Fruit fly (Drosophila melanogaster) whole organism, embryonic: ENCODE data around the gene Usp8.

ENCODE experiments used
- Atf-2 ChIP-seq: fragments of 200-800 bp; sonication (Bioruptor generic); optimal IDR thresholded peaks from 2 replicates; lab custom pipeline; 2016; ENCODE audit warnings: missing biosample characterization, missing genetic modification characterization
- Atf3 ChIP-seq: fragments of 200-800 bp; sonication (Bioruptor generic); optimal IDR thresholded peaks from 3 replicates; lab custom pipeline; 2016; ENCODE audit warnings: missing biosample characterization, missing genetic modification characterization
- CG10321 ChIP-seq: fragments of 200-800 bp; sonication (Bioruptor generic); IDR thresholded peaks from 2 replicates; pipeline ENCODE4 v1.3.6; 2022; ENCODE audit warnings: missing biosample characterization, missing genetic modification characterization
- CG10565 ChIP-seq: fragments of 200-800 bp; sonication (Bioruptor generic); optimal IDR thresholded peaks from 3 replicates; lab custom pipeline; 2016; ENCODE audit warnings: missing biosample characterization, mild to moderate bottlenecking, missing genetic modification characterization
- CG12071 ChIP-seq: fragments of 200-800 bp; sonication (Bioruptor generic); optimal IDR thresholded peaks from 3 replicates; lab custom pipeline; 2018; ENCODE audit warnings: missing biosample characterization, mild to moderate bottlenecking, missing genetic modification characterization
- CG13123 ChIP-seq: fragments of 200-800 bp; sonication (Bioruptor generic); optimal IDR thresholded peaks from 2 replicates; lab custom pipeline; 2016; ENCODE audit warnings: missing biosample characterization, missing genetic modification characterization
- CG14014 ChIP-seq: fragments of 200-800 bp; sonication (Bioruptor generic); IDR thresholded peaks from 2 replicates; pipeline ENCODE4 v1.3.6; 2022; ENCODE audit warnings: missing biosample characterization, missing genetic modification characterization
- CG17802 ChIP-seq: fragments of 200-800 bp; sonication (Bioruptor generic); optimal IDR thresholded peaks from 2 replicates; lab custom pipeline; 2018; ENCODE audit warnings: missing biosample characterization, mild to moderate bottlenecking, missing genetic modification characterization, moderate library complexity
- CG30020 ChIP-seq: fragments of 200-800 bp; optimal IDR thresholded peaks from 2 replicates; lab custom pipeline; 2019; ENCODE audit warnings: missing biosample characterization, mild to moderate bottlenecking, missing genetic modification characterization, moderate library complexity
- CG32767 ChIP-seq: fragments of 200-800 bp; sonication (Bioruptor generic); IDR thresholded peaks from 2 replicates; pipeline ENCODE4 v1.3.6; 2022; ENCODE audit warnings: missing biosample characterization, missing genetic modification characterization
- CG3281 ChIP-seq: fragments of 200-800 bp; sonication (Bioruptor generic); optimal IDR thresholded peaks from 3 replicates; lab custom pipeline; 2017; ENCODE audit warnings: missing biosample characterization, mild to moderate bottlenecking, missing genetic modification characterization
- CG33557 ChIP-seq: fragments of 200-800 bp; sonication (Bioruptor generic); optimal IDR thresholded peaks from 2 replicates; lab custom pipeline; 2019; ENCODE audit warnings: missing biosample characterization, mild to moderate bottlenecking, missing genetic modification characterization, moderate library complexity
- CG4854 ChIP-seq: fragments of 200-800 bp; sonication (Bioruptor generic); optimal IDR thresholded peaks from 2 replicates; lab custom pipeline; 2016; ENCODE audit warnings: missing biosample characterization, missing genetic modification characterization, inconsistent platforms
- CG6175 ChIP-seq: fragments of 200-800 bp; sonication (Bioruptor generic); IDR thresholded peaks from 3 replicates; pipeline ENCODE4 v1.3.6; 2022; ENCODE audit warnings: missing biosample characterization, missing genetic modification characterization
- CG6654 ChIP-seq: fragments of 200-800 bp; sonication (Bioruptor generic); optimal IDR thresholded peaks from 2 replicates; lab custom pipeline; 2017; ENCODE audit warnings: missing biosample characterization, mild to moderate bottlenecking, missing genetic modification characterization
- CG7372 ChIP-seq: fragments of 200-800 bp; sonication (Bioruptor generic); IDR thresholded peaks from 2 replicates; pipeline ENCODE4 v1.3.6; 2022; ENCODE audit warnings: missing biosample characterization, missing genetic modification characterization
- CG7556 ChIP-seq: fragments of 200-800 bp; sonication (Bioruptor generic); optimal IDR thresholded peaks from 2 replicates; lab custom pipeline; 2017; ENCODE audit warnings: missing biosample characterization, mild to moderate bottlenecking, missing genetic modification characterization
- CG8944 ChIP-seq: fragments of 200-800 bp; sonication (Bioruptor generic); optimal IDR thresholded peaks from 3 replicates; lab custom pipeline; 2016; ENCODE audit warnings: missing biosample characterization, missing genetic modification characterization
- Camta ChIP-seq: fragments of 200-800 bp; sonication (Bioruptor generic); optimal IDR thresholded peaks from 2 replicates; lab custom pipeline; 2016; ENCODE audit warnings: missing biosample characterization, missing genetic modification characterization
- Deaf1 ChIP-seq: fragments of 200-800 bp; optimal IDR thresholded peaks from 3 replicates; lab custom pipeline; 2019; ENCODE audit warnings: missing biosample characterization, mild to moderate bottlenecking, missing genetic modification characterization, moderate library complexity
- Dref ChIP-seq: fragments of 200-800 bp; sonication (Bioruptor generic); IDR thresholded peaks from 2 replicates; pipeline ENCODE4 v1.3.6; 2022; ENCODE audit warnings: missing biosample characterization, missing genetic modification characterization
- ERR ChIP-seq: fragments of 200-800 bp; sonication (Bioruptor generic); optimal IDR thresholded peaks from 2 replicates; lab custom pipeline; 2016; ENCODE audit warnings: missing biosample characterization, missing genetic modification characterization
- Fer3 ChIP-seq: fragments of 200-800 bp; sonication (Bioruptor generic); optimal IDR thresholded peaks from 2 replicates; lab custom pipeline; 2018; ENCODE audit warnings: missing biosample characterization, mild to moderate bottlenecking, missing genetic modification characterization, moderate library complexity
- H15 ChIP-seq: fragments of 200-800 bp; sonication (Bioruptor generic); IDR thresholded peaks from 3 replicates; pipeline ENCODE4 v1.3.6; 2022; ENCODE audit warnings: missing biosample characterization, missing genetic modification characterization
- Hmx ChIP-seq: fragments of 200-800 bp; sonication (Bioruptor generic); optimal IDR thresholded peaks from 2 replicates; lab custom pipeline; 2016; ENCODE audit warnings: missing biosample characterization, missing genetic modification characterization
- Kr ChIP-seq: fragments of 200-800 bp; sonication (Bioruptor generic); optimal IDR thresholded peaks from 2 replicates; lab custom pipeline; 2017; ENCODE audit warnings: missing biosample characterization, mild to moderate bottlenecking, missing genetic modification characterization
- Lhr ChIP-seq: fragments of 200-800 bp; sonication (Bioruptor generic); optimal IDR thresholded peaks from 3 replicates; lab custom pipeline; 2017; ENCODE audit warnings: mild to moderate bottlenecking, missing biosample characterization, missing genetic modification reagents, missing genetic modification characterization
- Neu2 ChIP-seq: fragments of 200-800 bp; sonication (Bioruptor generic); optimal IDR thresholded peaks from 3 replicates; lab custom pipeline; 2016; ENCODE audit warnings: missing biosample characterization, missing genetic modification characterization, borderline replicate concordance
- Spps ChIP-seq: fragments of 200-800 bp; sonication (Bioruptor generic); optimal IDR thresholded peaks from 2 replicates; lab custom pipeline; 2018; ENCODE audit warnings: missing biosample characterization, mild to moderate bottlenecking, missing genetic modification characterization
- al ChIP-seq: fragments of 200-800 bp; sonication (Bioruptor generic); IDR thresholded peaks from 2 replicates; pipeline ENCODE4 v1.3.6; 2022; ENCODE audit warnings: missing biosample characterization, missing genetic modification characterization
- amos ChIP-seq: fragments of 200-800 bp; sonication (Bioruptor generic); IDR thresholded peaks from 2 replicates; pipeline ENCODE4 v1.3.6; 2022; ENCODE audit warnings: missing biosample characterization, missing genetic modification characterization; ENCODE audit not compliant: partially characterized antibody
- ase ChIP-seq: fragments of 200-800 bp; sonication (Bioruptor generic); IDR thresholded peaks from 3 replicates; pipeline ENCODE4 v1.3.6; 2022; ENCODE audit warnings: missing biosample characterization, missing genetic modification characterization
- bigmax ChIP-seq: fragments of 200-800 bp; sonication (Bioruptor generic); optimal IDR thresholded peaks from 2 replicates; lab custom pipeline; 2018; ENCODE audit warnings: missing biosample characterization, mild to moderate bottlenecking, missing genetic modification characterization
- cad ChIP-seq: fragments of >200 bp; optimal IDR thresholded peaks from 2 replicates; lab custom pipeline; 2017; ENCODE audit warnings: missing biosample characterization, missing genetic modification characterization
- dimm ChIP-seq: fragments of 200-800 bp; sonication (Bioruptor generic); IDR thresholded peaks from 2 replicates; pipeline ENCODE4 v1.3.6; 2022; ENCODE audit warnings: missing biosample characterization, missing genetic modification characterization
- gcm2 ChIP-seq: fragments of 200-800 bp; sonication (Bioruptor generic); optimal IDR thresholded peaks from 2 replicates; lab custom pipeline; 2016; ENCODE audit warnings: missing biosample characterization, missing genetic modification characterization
- ind ChIP-seq: fragments of 200-800 bp; sonication (Bioruptor generic); optimal IDR thresholded peaks from 3 replicates; lab custom pipeline; 2016; ENCODE audit warnings: missing biosample characterization, missing genetic modification characterization
- odd ChIP-seq: fragments of 200-800 bp; sonication (Bioruptor generic); optimal IDR thresholded peaks from 2 replicates; lab custom pipeline; 2017; ENCODE audit warnings: missing biosample characterization, mild to moderate bottlenecking, missing genetic modification characterization
- org-1 ChIP-seq: fragments of 200-800 bp; sonication (Bioruptor generic); optimal IDR thresholded peaks from 2 replicates; lab custom pipeline; 2017; ENCODE audit warnings: missing biosample characterization, missing genetic modification characterization
- pho ChIP-seq: fragments of 200-800 bp; sonication (Bioruptor generic); optimal IDR thresholded peaks from 2 replicates; lab custom pipeline; 2016; ENCODE audit warnings: missing biosample characterization, missing genetic modification characterization
- sc ChIP-seq, 3 experiments: fragments of >200 bp in 2 of 3; fragments of 200-800 bp in 1 of 3; sonication (Bioruptor generic) in 1 of 3; optimal IDR thresholded peaks; 2 replicates in 2 of 3; 3 replicates in 1 of 3; lab custom pipeline; 2017; ENCODE audit warnings: mild to moderate bottlenecking in 1 of 3, missing biosample characterization in 1 of 3, missing genetic modification characterization in 1 of 3, missing genetic modification reagents in 1 of 3
- sima ChIP-seq: fragments of 200-800 bp; sonication (Bioruptor generic); optimal IDR thresholded peaks from 2 replicates; lab custom pipeline; 2016; ENCODE audit warnings: missing biosample characterization, missing genetic modification characterization
- sisA ChIP-seq: fragments of 200-800 bp; sonication (Bioruptor generic); IDR thresholded peaks from 2 replicates; pipeline ENCODE4 v1.3.6; 2022; ENCODE audit warnings: missing biosample characterization, missing genetic modification characterization
- sqz ChIP-seq: fragments of 200-800 bp; sonication (Bioruptor generic); optimal IDR thresholded peaks from 3 replicates; lab custom pipeline; 2018; ENCODE audit warnings: missing biosample characterization, mild to moderate bottlenecking, missing genetic modification characterization
- sr ChIP-seq: fragments of 200-800 bp; sonication (Bioruptor generic); IDR thresholded peaks from 3 replicates; pipeline ENCODE4 v1.3.6; 2022; ENCODE audit warnings: missing biosample characterization, missing genetic modification characterization
- tin ChIP-seq: fragments of 200-800 bp; sonication (Bioruptor generic); optimal IDR thresholded peaks from 3 replicates; lab custom pipeline; 2016; ENCODE audit warnings: missing biosample characterization, missing genetic modification characterization
- tll ChIP-seq, 2 experiments: fragments of 200-800 bp in 1 of 2; fragments of >200 bp in 1 of 2; sonication (Bioruptor generic) in 1 of 2; optimal IDR thresholded peaks; 2 replicates each; lab custom pipeline; 2017 to 2019; ENCODE audit warnings: missing biosample characterization in 2 of 2, missing genetic modification characterization in 2 of 2, mild to moderate bottlenecking in 1 of 2, moderate library complexity in 1 of 2
- toy ChIP-seq: fragments of 200-800 bp; sonication (Bioruptor generic); IDR thresholded peaks from 2 replicates; pipeline ENCODE4 v1.3.6; 2022; ENCODE audit warnings: missing biosample characterization, missing genetic modification characterization
- twi ChIP-seq: fragments of 200-800 bp; optimal IDR thresholded peaks from 2 replicates; lab custom pipeline; 2019; ENCODE audit warnings: missing biosample characterization, mild to moderate bottlenecking, missing genetic modification characterization, moderate library complexity
- zf30C ChIP-seq: fragments of 200-800 bp; sonication (Bioruptor generic); optimal IDR thresholded peaks from 3 replicates; lab custom pipeline; 2018; ENCODE audit warnings: missing biosample characterization, mild to moderate bottlenecking, missing genetic modification characterization

Gene Usp8

DNA sequence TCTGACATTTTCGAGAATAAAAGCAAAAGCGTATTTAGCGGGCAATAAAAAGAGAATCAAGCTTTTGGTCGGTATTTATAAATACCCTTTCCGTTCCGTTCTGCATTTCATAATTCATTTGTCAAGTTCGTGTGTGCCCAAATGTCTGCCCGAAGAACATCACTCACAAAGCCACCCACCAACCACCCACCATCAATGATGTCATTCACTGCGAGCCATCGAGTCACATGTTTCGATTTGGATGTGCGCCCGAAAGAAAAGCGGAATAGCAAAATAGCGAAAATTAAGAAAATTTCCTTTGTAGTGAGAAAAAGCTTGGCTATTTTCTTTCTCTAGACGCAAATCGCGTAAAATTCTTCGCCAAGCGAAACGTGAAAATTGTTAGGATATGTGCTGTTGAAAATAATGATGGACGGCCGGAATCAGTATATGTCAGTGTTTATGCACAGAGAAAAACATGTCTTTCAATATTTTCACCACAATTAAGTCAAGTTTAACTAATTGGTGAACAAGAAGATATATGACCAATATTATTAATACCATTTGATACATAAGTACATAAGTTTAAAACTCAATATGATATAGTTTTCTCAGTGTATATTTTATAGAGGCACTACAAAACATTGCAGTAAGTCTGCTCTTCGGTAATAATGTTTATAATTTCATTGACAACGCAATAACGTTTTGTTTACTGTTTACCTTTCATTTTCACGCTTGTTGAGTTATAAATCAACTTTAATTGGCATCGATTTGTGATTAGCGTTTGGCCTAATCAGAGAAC, 17.2 kb downstream of the Usp8 start (continued):
- TF ChIP-seq CG13123 (GFP tag; lab: Kevin White, UChicago) (peak; percentile 2), CG33557 (no peak), org-1 (GFP tag; lab: Kevin White, UChicago) (no peak), amos (GFP tag; lab: Robert Waterston, UW) (no peak), Neu2 (no peak), Fer3 (tag; lab: Kevin White, UChicago) (peak; percentile 61), CG6654 (GFP tag; lab: Kevin White, UChicago) (no peak), tin (GFP tag; lab: Kevin White, UChicago) (no peak), sima (GFP tag; lab: Kevin White, UChicago) (peak; percentile 17), bigmax (GFP tag; lab: Kevin White, UChicago) (no peak), dimm (GFP tag; lab: Robert Waterston, UW) (no peak), sr (GFP tag; lab: Robert Waterston, UW) (peak; percentile 91), Spps (tag; lab: Kevin White, UChicago) (no peak), CG32767 (GFP tag; lab: Robert Waterston, UW) (no peak), sisA (peak; percentile 52), H15 (GFP tag; lab: Robert Waterston, UW) (0 out of 3 replicates have a peak, but pooled peaks have one; percentile 34), twi (no peak), ase (0 out of 3 replicates have a peak, but pooled peaks have one; percentile 4), sc (optimal IDR thresholded peaks at IDR 0.05; lab: Kevin White, UChicago) (no peak), sc (GFP tag; optimal IDR thresholded peaks at IDR 0.05; lab: Kevin White, UChicago) (no peak), al (GFP tag; lab: Robert Waterston, UW) (peak; percentile 45), pho (GFP tag; lab: Kevin White, UChicago) (peak; percentile 62), CG7372 (0 out of 2 replicates have a peak, but pooled peaks have one; percentile 24), gcm2 (GFP tag; lab: Kevin White, UChicago) (no peak), cad (no peak), Deaf1 (peak; percentile 1), ERR (no peak), sqz (GFP tag; lab: Kevin White, UChicago) (no peak), CG10565 (GFP tag; lab: Kevin White, UChicago) (no peak), tll (GFP tag; optimal IDR thresholded peaks at IDR 0.05; lab: Kevin White, UChicago) (no peak), Dref (GFP tag; lab: Robert Waterston, UW) (no peak), Camta (GFP tag; lab: Kevin White, UChicago) (peak; percentile 37), ind (peak; percentile 56), Atf3 (GFP tag; lab: Kevin White, UChicago) (no peak), CG10321 (peak; percentile 36; the same call in 1 of the 2 replicates), CG3281 (GFP tag; lab: Kevin White, UChicago) (peak; percentile 73), Atf-2 (GFP tag; lab: Kevin White, UChicago) (no peak), Hmx (no peak), toy (GFP tag; lab: Robert Waterston, UW) (no peak), CG6175 (no peak), CG7556 (GFP tag; lab: Kevin White, UChicago) (peak; percentile 49), CG17802 (tag; lab: Kevin White, UChicago) (no peak), CG8944 (GFP tag; lab: Kevin White, UChicago) (no peak), zf30C (GFP tag; lab: Kevin White, UChicago) (no peak), CG30020 (tag; lab: Kevin White, UChicago) (no peak), Lhr (no peak), odd (no peak), CG4854 (GFP tag; lab: Kevin White, UChicago) (peak; percentile 43), Kr (no peak), CG12071 (GFP tag; lab: Kevin White, UChicago) (peak; percentile 50), CG14014 (GFP tag; lab: Robert Waterston, UW) (peak; percentile 81)
